Worm (Caenorhabditis elegans) whole organism, midembryonic: ENCODE data around the gene C14B9.8.

Source experiments
- T22C8.4 ChIP-seq: fragments of 200-800 bp; sonication (Bioruptor generic); IDR thresholded peaks from 2 replicates; pipeline ENCODE4 v1.3.6; 2022; ENCODE audit warnings: missing genetic modification characterization, missing compliant biosample characterization
- cog-1 ChIP-seq: sonication (generic microtip); optimal IDR thresholded peaks from 2 replicates; lab custom pipeline; 2016; ENCODE audit warnings: missing genetic modification characterization, missing compliant biosample characterization
- flt-1 ChIP-seq: fragments of 200-800 bp; sonication (Bioruptor generic); IDR thresholded peaks from 2 replicates; pipeline ENCODE4 v1.3.6; 2022; ENCODE audit warnings: missing genetic modification characterization, missing compliant biosample characterization
- klf-2 ChIP-seq: fragments of 200-800 bp; sonication (Bioruptor generic); conservative IDR thresholded peaks from 2 replicates; pipeline ENCODE4 v1.3.6; 2022; ENCODE audit warnings: missing genetic modification reagents, missing genetic modification characterization, missing compliant biosample characterization
- ref-1 ChIP-seq: fragments of 200-800 bp; sonication (Bioruptor generic); conservative IDR thresholded peaks from 2 replicates; pipeline ENCODE4 v1.3.6; 2022; ENCODE audit warnings: missing genetic modification reagents, missing genetic modification characterization, missing compliant biosample characterization
- tab-1 ChIP-seq: fragments of 200-800 bp; sonication (Bioruptor generic); IDR thresholded peaks from 2 replicates; pipeline ENCODE4 v1.3.6; 2022; ENCODE audit warnings: missing genetic modification characterization, missing compliant biosample characterization
- ztf-29 ChIP-seq: fragments of 200-800 bp; sonication (Bioruptor generic); IDR thresholded peaks from 2 replicates; pipeline ENCODE4 v1.3.6; 2022; ENCODE audit warnings: missing genetic modification reagents, missing genetic modification characterization, missing compliant biosample characterization

DNA sequence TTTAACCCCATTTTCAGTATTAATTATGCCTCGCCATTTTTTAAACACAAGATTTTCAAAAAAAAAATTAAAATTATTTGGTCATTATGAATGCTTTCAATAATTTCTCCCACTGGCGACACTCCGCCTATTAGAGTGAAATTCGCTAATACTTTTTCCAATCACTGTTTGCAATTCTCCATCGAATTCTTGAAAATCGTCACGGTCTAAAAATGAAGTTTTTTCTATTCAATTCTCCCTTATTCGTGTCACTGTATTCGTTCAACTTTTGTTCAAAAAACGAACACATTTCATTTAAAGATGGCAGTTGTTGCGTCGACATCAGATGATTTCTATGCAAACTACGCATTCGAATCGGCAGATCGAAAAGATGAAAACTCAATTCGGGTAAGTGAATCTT, 35.9 kb downstream of the C14B9.8 start, which contains the start of gene C14B9.3:
- no peak for TF ChIP-seq ref-1 (GFP tag; lab: Robert Waterston, UW)
- TF ChIP-seq klf-2 (GFP tag; lab: Robert Waterston, UW): no peak
- no peak for TF ChIP-seq flt-1 (GFP tag; lab: Robert Waterston, UW)
- TF ChIP-seq tab-1 (GFP tag; lab: Robert Waterston, UW): no peak
- no peak for TF ChIP-seq cog-1
- TF ChIP-seq ztf-29 (GFP tag; lab: Robert Waterston, UW): no peak
- no peak for TF ChIP-seq T22C8.4 (GFP tag; lab: Robert Waterston, UW)
